Worm (Caenorhabditis elegans) whole organism, L4 larva: ENCODE results near the gene egg-1.
A peak's percentile ranks its signal among the peaks of the same experiment; 100 is the strongest.

Source experiments
- D1046.2 ChIP-seq: fragments of 200-800 bp; sonication (Bioruptor generic); IDR thresholded peaks from 2 replicates; pipeline ENCODE4 v1.3.6; 2022; ENCODE audit warnings: missing genetic modification characterization, missing compliant biosample characterization
- F26F4.8 ChIP-seq: fragments of 200-800 bp; sonication (Bioruptor generic); conservative IDR thresholded peaks from 2 replicates; pipeline ENCODE4 v1.3.6; 2022; ENCODE audit warnings: missing genetic modification characterization, missing compliant biosample characterization
- F37D6.2 ChIP-seq: sonication (generic microtip); optimal IDR thresholded peaks from 2 replicates; lab custom pipeline; 2016; ENCODE audit warnings: mild to moderate bottlenecking, missing genetic modification characterization, missing compliant biosample characterization
- F44E2.7 ChIP-seq: fragments of 200-800 bp; sonication (Bioruptor generic); IDR thresholded peaks from 2 replicates; pipeline ENCODE4 v2.1.2; 2022; ENCODE audit warnings: missing genetic modification characterization, missing compliant biosample characterization
- F49E8.2 ChIP-seq: sonication (generic microtip); optimal IDR thresholded peaks from 2 replicates; lab custom pipeline; 2016; ENCODE audit warnings: missing compliant biosample characterization, mild to moderate bottlenecking, missing genetic modification characterization, borderline replicate concordance
- T26A8.4 ChIP-seq: fragments of 200-800 bp; sonication (Bioruptor generic); IDR thresholded peaks from 2 replicates; pipeline ENCODE4 v1.3.6; 2022; ENCODE audit warnings: missing genetic modification characterization, missing compliant biosample characterization
- Y105C5A.15 ChIP-seq: fragments of 200-800 bp; sonication (Bioruptor generic); IDR thresholded peaks from 2 replicates; pipeline ENCODE4 v1.3.6; 2022; ENCODE audit warnings: missing genetic modification characterization, missing compliant biosample characterization
- Y48G9A.11 ChIP-seq: fragments of 200-800 bp; sonication (Bioruptor generic); IDR thresholded peaks from 2 replicates; pipeline ENCODE4 v1.3.6; 2022; ENCODE audit warnings: missing genetic modification reagents, missing genetic modification characterization, missing compliant biosample characterization
- Y5F2A.4 ChIP-seq: fragments of 200-800 bp; sonication (Bioruptor generic); optimal IDR thresholded peaks from 2 replicates; lab custom pipeline; 2018; ENCODE audit warnings: mild to moderate bottlenecking, missing genetic modification characterization, missing compliant biosample characterization
- ama-1 ChIP-seq: fragments of 150-350 bp; optimal IDR thresholded peaks from 2 replicates; lab custom pipeline; 2014; ENCODE audit warnings: inconsistent platforms, mixed read lengths
- attf-4 ChIP-seq: sonication (generic microtip); optimal IDR thresholded peaks from 3 replicates; lab custom pipeline; 2017; ENCODE audit warnings: missing biosample characterization, missing genetic modification characterization
- ceh-20 ChIP-seq: fragments of 200-800 bp; sonication (Bioruptor generic); IDR thresholded peaks from 2 replicates; pipeline ENCODE4 v1.3.6; 2022; ENCODE audit warnings: missing genetic modification reagents, missing genetic modification characterization, missing compliant biosample characterization
- ceh-28 ChIP-seq: fragments of 150-350 bp; optimal IDR thresholded peaks from 2 replicates; lab custom pipeline; 2014; ENCODE audit warnings: missing biosample characterization, missing genetic modification reagents, missing genetic modification characterization
- ceh-32 ChIP-seq: sonication (generic microtip); optimal IDR thresholded peaks from 2 replicates; lab custom pipeline; 2016; ENCODE audit warnings: mild to moderate bottlenecking, missing genetic modification characterization, missing compliant biosample characterization; ENCODE audit not compliant: poor library complexity
- ceh-62 ChIP-seq: sonication (generic microtip); optimal IDR thresholded peaks from 2 replicates; lab custom pipeline; 2017; ENCODE audit warnings: missing biosample characterization, missing genetic modification characterization
- ces-1 ChIP-seq: fragments of 150-350 bp; sonication (generic microtip); optimal IDR thresholded peaks from 4 replicates; lab custom pipeline; 2014; ENCODE audit warnings: missing biosample characterization, missing genetic modification reagents, missing genetic modification characterization
- daf-19 ChIP-seq: fragments of 200-800 bp; sonication (Bioruptor generic); conservative IDR thresholded peaks from 2 replicates; pipeline ENCODE4 v1.3.6; 2022; ENCODE audit warnings: missing genetic modification characterization, missing compliant biosample characterization
- daf-8 ChIP-seq: fragments of 200-800 bp; sonication (Bioruptor generic); IDR thresholded peaks from 2 replicates; pipeline ENCODE4 v1.3.6; 2022; ENCODE audit warnings: missing genetic modification characterization, missing compliant biosample characterization
- dmd-6 ChIP-seq: fragments of 200-800 bp; sonication (Bioruptor generic); IDR thresholded peaks from 2 replicates; pipeline ENCODE4 v1.3.6; 2022; ENCODE audit warnings: missing genetic modification reagents, missing genetic modification characterization, missing compliant biosample characterization
- dmd-8 ChIP-seq: fragments of 200-800 bp; sonication (Bioruptor generic); IDR thresholded peaks from 2 replicates; pipeline ENCODE4 v1.3.6; 2022; ENCODE audit warnings: missing genetic modification characterization, missing compliant biosample characterization
- dve-1 ChIP-seq: sonication (generic microtip); optimal IDR thresholded peaks from 2 replicates; lab custom pipeline; 2017; ENCODE audit warnings: antibody characterized with exemption, mild to moderate bottlenecking, missing genetic modification characterization, missing compliant biosample characterization; ENCODE audit not compliant: insufficient read depth
- egl-27 ChIP-seq: sonication (generic microtip); optimal IDR thresholded peaks from 3 replicates; lab custom pipeline; 2017; ENCODE audit warnings: missing biosample characterization, missing genetic modification reagents, missing genetic modification characterization
- fos-1 ChIP-seq: fragments of 150-350 bp; optimal IDR thresholded peaks from 2 replicates; lab custom pipeline; 2014; ENCODE audit warnings: missing biosample characterization, missing genetic modification characterization
- gei-8 ChIP-seq: fragments of 200-800 bp; sonication (Bioruptor generic); optimal IDR thresholded peaks from 2 replicates; lab custom pipeline; 2018; ENCODE audit warnings: mild to moderate bottlenecking, missing genetic modification characterization, missing compliant biosample characterization
- hif-1 ChIP-seq, 2 experiments: sonication (generic microtip); optimal IDR thresholded peaks; 2 replicates each; lab custom pipeline; 2016 to 2017; ENCODE audit warnings: missing compliant biosample characterization in 2 of 2, missing genetic modification characterization in 2 of 2, missing genetic modification reagents in 2 of 2, missing genotype in 2 of 2, mild to moderate bottlenecking in 1 of 2
- hlh-30 ChIP-seq: sonication (generic microtip); optimal IDR thresholded peaks from 2 replicates; lab custom pipeline; 2017; ENCODE audit warnings: antibody characterized with exemption, mild to moderate bottlenecking, missing genetic modification characterization, missing compliant biosample characterization; ENCODE audit not compliant: insufficient read depth
- jun-1 ChIP-seq: fragments of 150-350 bp; optimal IDR thresholded peaks from 2 replicates; lab custom pipeline; 2014; ENCODE audit warnings: missing biosample characterization, missing genetic modification reagents, missing genetic modification characterization
- lsy-2 ChIP-seq, 2 experiments: fragments of 150-350 bp in 1 of 2; sonication (generic microtip) in 1 of 2; optimal IDR thresholded peaks; 2 replicates each; lab custom pipeline; 2014 to 2017; ENCODE audit warnings: missing biosample characterization in 2 of 2, missing genetic modification characterization in 2 of 2
- madf-9 ChIP-seq: fragments of 200-800 bp; sonication (Bioruptor generic); conservative IDR thresholded peaks from 2 replicates; pipeline ENCODE4 v1.3.6; 2022; ENCODE audit warnings: missing genetic modification reagents, missing genetic modification characterization, missing compliant biosample characterization
- mes-2 ChIP-seq: sonication (generic microtip); optimal IDR thresholded peaks from 2 replicates; lab custom pipeline; 2016; ENCODE audit warnings: missing genotype, mild to moderate bottlenecking, missing genetic modification characterization, missing compliant biosample characterization; ENCODE audit not compliant: poor library complexity, severe bottlenecking
- nhr-10 ChIP-seq: fragments of 150-350 bp; optimal IDR thresholded peaks from 2 replicates; lab custom pipeline; 2014; ENCODE audit warnings: missing biosample characterization, missing genetic modification characterization
- nhr-102 ChIP-seq: sonication (generic microtip); optimal IDR thresholded peaks from 2 replicates; lab custom pipeline; 2016; ENCODE audit warnings: mild to moderate bottlenecking, missing genetic modification characterization, moderate library complexity, missing compliant biosample characterization
- nhr-111 ChIP-seq: fragments of 200-800 bp; sonication (Bioruptor generic); optimal IDR thresholded peaks from 2 replicates; lab custom pipeline; 2018; ENCODE audit warnings: mild to moderate bottlenecking, missing genetic modification characterization, missing compliant biosample characterization
- nhr-28 ChIP-seq: fragments of 150-350 bp; optimal IDR thresholded peaks from 2 replicates; lab custom pipeline; 2014; ENCODE audit warnings: missing biosample characterization, missing genetic modification characterization
- nhr-41 ChIP-seq: fragments of 200-800 bp; sonication (Bioruptor generic); IDR thresholded peaks from 2 replicates; pipeline ENCODE4 v1.3.6; 2022; ENCODE audit warnings: missing genetic modification reagents, missing genetic modification characterization, missing compliant biosample characterization
- nhr-42 ChIP-seq: fragments of 200-800 bp; sonication (Bioruptor generic); IDR thresholded peaks from 2 replicates; pipeline ENCODE4 v1.3.6; 2022; ENCODE audit warnings: missing genetic modification characterization, missing compliant biosample characterization
- nhr-76 ChIP-seq: fragments of 150-350 bp; optimal IDR thresholded peaks from 2 replicates; lab custom pipeline; 2014; ENCODE audit warnings: missing biosample characterization, missing genetic modification characterization
- pqm-1 ChIP-seq: sonication (generic microtip); optimal IDR thresholded peaks from 2 replicates; lab custom pipeline; 2017; ENCODE audit warnings: missing biosample characterization, missing genetic modification characterization
- rbr-2 ChIP-seq: sonication (generic microtip); optimal IDR thresholded peaks from 2 replicates; lab custom pipeline; 2016; ENCODE audit warnings: missing genotype, missing genetic modification characterization, missing compliant biosample characterization
- set-16 ChIP-seq: fragments of 200-800 bp; sonication (Bioruptor generic); IDR thresholded peaks from 2 replicates; pipeline ENCODE4 v1.3.6; 2022; ENCODE audit warnings: missing genetic modification reagents, missing genetic modification characterization, missing compliant biosample characterization
- spr-3 ChIP-seq: fragments of 200-800 bp; sonication (Bioruptor generic); optimal IDR thresholded peaks from 2 replicates; lab custom pipeline; 2018; ENCODE audit warnings: mild to moderate bottlenecking, missing genetic modification characterization, missing compliant biosample characterization
- tag-97 ChIP-seq: fragments of 200-800 bp; sonication (Bioruptor generic); IDR thresholded peaks from 2 replicates; pipeline ENCODE4 v1.3.6; 2022; ENCODE audit warnings: missing genetic modification characterization, missing compliant biosample characterization
- unc-130 ChIP-seq: sonication (generic microtip); optimal IDR thresholded peaks from 2 replicates; lab custom pipeline; 2016; ENCODE audit warnings: missing genetic modification reagents, missing genetic modification characterization, missing compliant biosample characterization
- unc-39 ChIP-seq: sonication (generic microtip); optimal IDR thresholded peaks from 2 replicates; lab custom pipeline; 2017; ENCODE audit warnings: missing biosample characterization, missing genetic modification characterization
- vab-7 ChIP-seq: fragments of 200-800 bp; sonication (Bioruptor generic); IDR thresholded peaks from 2 replicates; pipeline ENCODE4 v1.3.6; 2022; ENCODE audit warnings: missing genetic modification reagents, missing genetic modification characterization, missing compliant biosample characterization
- zfp-3 ChIP-seq: fragments of 200-800 bp; sonication (Bioruptor generic); conservative IDR thresholded peaks from 2 replicates; pipeline ENCODE4 v1.3.6; 2022; ENCODE audit warnings: missing genetic modification reagents, missing genetic modification characterization, missing compliant biosample characterization
- ztf-11 ChIP-seq: fragments of 150-350 bp; optimal IDR thresholded peaks from 2 replicates; lab custom pipeline; 2014; ENCODE audit warnings: missing biosample characterization, missing genetic modification characterization
- ztf-7 ChIP-seq: fragments of 150-350 bp; optimal IDR thresholded peaks from 2 replicates; lab custom pipeline; 2014; ENCODE audit warnings: missing biosample characterization, missing genetic modification characterization

Gene egg-1

DNA sequence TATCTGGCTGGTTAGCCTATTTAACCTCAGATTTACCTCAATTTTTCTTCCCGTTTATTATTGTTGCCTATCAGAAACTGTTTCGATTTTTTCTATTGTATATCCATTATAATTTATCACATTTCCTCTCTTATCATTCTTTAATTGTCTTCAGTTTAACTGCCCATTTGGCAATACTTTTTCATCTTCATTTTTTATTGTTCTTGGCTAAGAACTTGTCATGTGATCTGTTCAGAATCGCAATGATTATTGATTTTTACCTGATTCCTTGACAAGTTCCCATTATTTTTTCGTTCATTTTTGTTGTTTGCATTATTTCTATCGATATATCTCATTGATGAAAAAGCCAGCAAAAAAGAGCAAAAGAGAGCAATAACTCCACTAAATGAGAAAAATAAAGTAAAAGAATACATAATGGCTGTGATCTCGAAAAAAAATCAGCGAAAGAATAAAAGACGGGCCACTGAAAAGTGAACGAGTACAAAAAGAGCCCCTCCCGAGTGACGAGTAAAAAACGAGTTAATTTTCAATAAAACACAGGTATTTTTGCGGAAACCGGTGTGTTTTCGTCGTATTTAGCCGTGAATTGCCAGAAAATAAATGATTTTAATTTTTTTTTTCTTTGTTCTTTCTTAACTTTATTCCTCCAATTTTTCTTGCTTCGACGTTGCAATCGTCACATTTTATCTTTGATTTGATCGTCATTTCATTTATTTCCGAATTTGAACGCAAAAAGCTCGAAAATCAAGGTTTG lies 13.6 kb upstream of the egg-1 start, which contains the start of gene arf-1 (continued):
- TF ChIP-seq nhr-42 (GFP tag; lab: Robert Waterston, UW) (no peak), dmd-6 (GFP tag; lab: Robert Waterston, UW) (no peak), daf-19 (GFP tag; lab: Robert Waterston, UW) (no peak), set-16 (GFP tag; lab: Robert Waterston, UW) (no peak), rbr-2 (tag; lab: Kevin White, UChicago) (no peak), hlh-30 (tag; lab: Kevin White, UChicago) (peak; percentile 51), unc-130 (GFP tag; lab: Kevin White, UChicago) (no peak), jun-1 (tag; lab: Kevin White, UChicago) (no peak), ceh-20 (no peak)

DNA sequence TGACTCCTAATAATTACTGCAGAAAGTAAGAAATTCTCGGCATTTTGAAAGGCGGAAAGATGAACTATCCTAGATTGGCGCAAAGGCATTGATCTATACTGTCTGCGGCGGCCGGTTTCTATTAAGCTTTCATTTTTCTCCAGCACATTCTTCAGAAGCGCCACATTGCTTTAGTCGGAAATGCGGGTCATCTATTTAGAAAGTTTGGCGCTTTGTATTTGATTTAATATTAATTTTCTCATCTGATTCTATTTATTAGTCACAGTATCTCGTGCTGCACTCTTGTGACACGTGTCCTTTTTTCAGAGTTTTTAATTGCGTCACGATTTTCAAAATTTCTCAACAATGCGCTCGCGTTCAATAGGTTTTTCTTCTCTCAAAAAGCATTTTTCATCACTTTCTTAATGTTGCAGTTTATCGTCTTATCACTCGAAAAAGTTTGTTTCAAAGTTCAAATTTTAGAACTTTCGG lies 13.0 kb upstream of the egg-1 start:
- TF ChIP-seq nhr-111 (GFP tag; lab: Kevin White, UChicago) (no peak), F37D6.2 (no peak), nhr-76 (tag; lab: Kevin White, UChicago) (no peak), gei-8 (no peak), fos-1 (tag; lab: Kevin White, UChicago) (no peak), nhr-41 (GFP tag; lab: Robert Waterston, UW) (no peak), F44E2.7 (GFP tag; lab: Robert Waterston, UW) (no peak), unc-39 (no peak), dve-1 (tag; lab: Kevin White, UChicago) (no peak), D1046.2 (GFP tag; lab: Robert Waterston, UW) (no peak), zfp-3 (GFP tag; lab: Robert Waterston, UW) (peak; percentile 35; the same call in 1 of the 2 replicates), Y48G9A.11 (GFP tag; lab: Robert Waterston, UW) (no peak), vab-7 (GFP tag; lab: Robert Waterston, UW) (no peak), egl-27 (tag; lab: Kevin White, UChicago) (no peak), nhr-28 (tag; lab: Kevin White, UChicago) (no peak), T26A8.4 (GFP tag; lab: Robert Waterston, UW) (no peak), ztf-11 (no peak), ceh-28 (tag; lab: Kevin White, UChicago) (no peak), tag-97 (GFP tag; lab: Robert Waterston, UW) (0 out of 2 replicates have a peak, but pooled peaks have one; percentile 25), Y5F2A.4 (GFP tag; lab: Kevin White, UChicago) (no peak), nhr-102 (tag; lab: Kevin White, UChicago) (no peak), unc-130 (GFP tag; lab: Kevin White, UChicago) (no peak), nhr-10 (tag; lab: Kevin White, UChicago) (no peak), ama-1 (lab: Kevin White, UChicago) (peak; percentile 33), attf-4 (no peak), madf-9 (GFP tag; lab: Robert Waterston, UW) (no peak), mes-2 (tag; lab: Kevin White, UChicago) (peak; percentile 50), jun-1 (tag; lab: Kevin White, UChicago) (no peak), dmd-8 (no peak), daf-8 (GFP tag; lab: Robert Waterston, UW) (no peak), lsy-2 (tag; optimal IDR thresholded peaks at IDR 0.05; lab: Kevin White, UChicago) (no peak), set-16 (GFP tag; lab: Robert Waterston, UW) (no peak), Y105C5A.15 (GFP tag; lab: Robert Waterston, UW) (no peak), ztf-7 (tag; lab: Kevin White, UChicago) (no peak), ceh-32 (no peak), hif-1 (tag; optimal IDR thresholded peaks at IDR 0.05; lab: Kevin White, UChicago) (no peak), ceh-62 (tag; lab: Kevin White, UChicago) (no peak), pqm-1 (tag; lab: Kevin White, UChicago) (peak; percentile 16), spr-3 (GFP tag; lab: Kevin White, UChicago) (no peak), ces-1 (no peak), F26F4.8 (GFP tag; lab: Robert Waterston, UW) (no peak), F49E8.2 (tag; lab: Kevin White, UChicago) (no peak)
